Worm (Caenorhabditis elegans): ENCODE data around the gene T22D1.3.

DNA sequence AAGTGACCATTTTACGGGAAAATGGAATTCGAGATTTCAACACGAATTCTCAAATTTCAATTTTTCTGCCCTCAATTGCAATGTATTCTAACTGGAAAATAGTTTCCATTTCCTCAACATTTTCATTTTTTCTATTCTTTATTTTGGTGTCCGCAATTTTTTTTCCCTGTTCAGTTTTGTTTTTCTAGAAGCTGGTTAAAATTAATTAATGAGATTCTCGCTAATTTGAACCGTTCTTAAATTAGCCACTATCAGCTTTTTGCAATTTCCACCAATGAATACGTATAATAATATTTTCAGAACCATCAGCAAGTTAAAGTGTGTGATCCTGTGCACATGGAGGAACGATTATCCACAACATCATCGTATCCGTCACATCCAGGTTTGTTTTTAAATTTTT lies 44.0 kb downstream of the T22D1.3 start, which contains the start of gene jnk-1:
- TF ChIP-seq tbx-11 (GFP tag; IDR thresholded peaks at IDR 0.05) (no peak), F13C5.2 (tag; optimal IDR thresholded peaks at IDR 0.05) (no peak), ets-7 (tag; optimal IDR thresholded peaks at IDR 0.05) (no peak), ama-1 (optimal IDR thresholded peaks at IDR 0.05) (no peak)

Data from whole organism, early embryonic.